Fruit fly (Drosophila melanogaster) whole organism, embryonic: Measurements from ENCODE around the gene Vha16-5.

Experiments used
- Antp ChIP-seq: fragments of 200-800 bp; sonication (Bioruptor generic); optimal IDR thresholded peaks from 3 replicates; lab custom pipeline; 2016; ENCODE audit warnings: missing biosample characterization, missing genetic modification characterization
- BtbVII ChIP-seq: fragments of 200-800 bp; sonication (Bioruptor generic); optimal IDR thresholded peaks from 3 replicates; lab custom pipeline; 2017; ENCODE audit warnings: missing biosample characterization, mild to moderate bottlenecking, missing genetic modification characterization
- CG10543 ChIP-seq: fragments of 200-800 bp; sonication (Bioruptor generic); optimal IDR thresholded peaks from 3 replicates; lab custom pipeline; 2017; ENCODE audit warnings: missing biosample characterization, mild to moderate bottlenecking, missing genetic modification characterization, moderate library complexity
- CG12769 ChIP-seq: fragments of 200-800 bp; sonication (Bioruptor generic); optimal IDR thresholded peaks from 2 replicates; lab custom pipeline; 2019; ENCODE audit warnings: missing biosample characterization, mild to moderate bottlenecking, missing genetic modification characterization, moderate library complexity
- CG13775 ChIP-seq: fragments of 200-800 bp; sonication (Bioruptor generic); optimal IDR thresholded peaks from 3 replicates; lab custom pipeline; 2017; ENCODE audit warnings: missing biosample characterization, mild to moderate bottlenecking, missing genetic modification characterization
- CG14050 ChIP-seq: fragments of 200-800 bp; sonication (Bioruptor generic); IDR thresholded peaks from 3 replicates; pipeline ENCODE4 v1.3.6; 2022; ENCODE audit warnings: missing biosample characterization, missing genetic modification characterization
- CG17186 ChIP-seq: fragments of 200-800 bp; sonication (Bioruptor generic); optimal IDR thresholded peaks from 3 replicates; lab custom pipeline; 2017; ENCODE audit warnings: missing biosample characterization, missing genetic modification reagents, missing genetic modification characterization
- CG17359 ChIP-seq: fragments of 200-800 bp; sonication (Bioruptor generic); optimal IDR thresholded peaks from 3 replicates; lab custom pipeline; 2018; ENCODE audit warnings: missing biosample characterization, mild to moderate bottlenecking, missing genetic modification characterization, moderate library complexity
- CG17612 ChIP-seq: fragments of 200-800 bp; sonication (Bioruptor generic); IDR thresholded peaks from 2 replicates; pipeline ENCODE4 v1.3.6; 2022; ENCODE audit warnings: missing biosample characterization, missing genetic modification characterization
- CG1832 ChIP-seq: fragments of 200-800 bp; sonication (Bioruptor generic); optimal IDR thresholded peaks from 2 replicates; lab custom pipeline; 2017; ENCODE audit warnings: missing biosample characterization, mild to moderate bottlenecking, missing genetic modification characterization, inconsistent platforms
- CG2116 ChIP-seq: fragments of 200-800 bp; sonication (Bioruptor generic); optimal IDR thresholded peaks from 3 replicates; lab custom pipeline; 2018; ENCODE audit warnings: missing biosample characterization, mild to moderate bottlenecking, missing genetic modification characterization
- CG2678 ChIP-seq: fragments of 200-800 bp; sonication (Bioruptor generic); optimal IDR thresholded peaks from 3 replicates; lab custom pipeline; 2019; ENCODE audit warnings: missing biosample characterization, mild to moderate bottlenecking, missing genetic modification characterization, moderate library complexity
- CG30431 ChIP-seq: fragments of 200-800 bp; sonication (Bioruptor generic); optimal IDR thresholded peaks from 2 replicates; lab custom pipeline; 2017; ENCODE audit warnings: missing biosample characterization, missing genetic modification characterization
- CG31388 ChIP-seq: fragments of 200-800 bp; sonication (Bioruptor generic); optimal IDR thresholded peaks from 2 replicates; lab custom pipeline; 2016; ENCODE audit warnings: missing biosample characterization, missing genetic modification characterization
- CG31441 ChIP-seq: fragments of 200-800 bp; sonication (Bioruptor generic); IDR thresholded peaks from 2 replicates; pipeline ENCODE4 v1.3.6; 2022; ENCODE audit warnings: missing biosample characterization, missing genetic modification characterization
- CG34422 ChIP-seq: fragments of 200-800 bp; sonication (Bioruptor generic); IDR thresholded peaks from 3 replicates; pipeline ENCODE4 v1.3.6; 2022; ENCODE audit warnings: missing biosample characterization, missing genetic modification characterization
- CG3995 ChIP-seq: fragments of 200-800 bp; sonication (Bioruptor generic); optimal IDR thresholded peaks from 3 replicates; lab custom pipeline; 2016; ENCODE audit warnings: missing biosample characterization, missing genetic modification characterization
- CG4282 ChIP-seq: fragments of 200-800 bp; sonication (Bioruptor generic); optimal IDR thresholded peaks from 2 replicates; lab custom pipeline; 2016; ENCODE audit warnings: missing biosample characterization, missing genetic modification characterization
- CG4360 ChIP-seq: fragments of 200-800 bp; sonication (Bioruptor generic); IDR thresholded peaks from 2 replicates; pipeline ENCODE4 v1.3.6; 2022; ENCODE audit warnings: missing biosample characterization, missing genetic modification characterization
- CG5180 ChIP-seq: fragments of 200-800 bp; sonication (Bioruptor generic); optimal IDR thresholded peaks from 3 replicates; lab custom pipeline; 2017; ENCODE audit warnings: missing biosample characterization, missing genetic modification characterization, mild to moderate bottlenecking, moderate library complexity, missing genetic modification reagents
- CG6854 ChIP-seq: fragments of 200-800 bp; sonication (Bioruptor generic); optimal IDR thresholded peaks from 3 replicates; lab custom pipeline; 2017; ENCODE audit warnings: missing biosample characterization, mild to moderate bottlenecking, missing genetic modification characterization
- CG7372 ChIP-seq: fragments of 200-800 bp; sonication (Bioruptor generic); IDR thresholded peaks from 2 replicates; pipeline ENCODE4 v1.3.6; 2022; ENCODE audit warnings: missing biosample characterization, missing genetic modification characterization
- CG7928 ChIP-seq: fragments of 200-800 bp; sonication (Bioruptor generic); optimal IDR thresholded peaks from 2 replicates; lab custom pipeline; 2017; ENCODE audit warnings: missing biosample characterization, mild to moderate bottlenecking, missing genetic modification characterization
- CG8089 ChIP-seq: fragments of 200-800 bp; sonication (Bioruptor generic); optimal IDR thresholded peaks from 3 replicates; lab custom pipeline; 2016; ENCODE audit warnings: missing biosample characterization, missing genetic modification characterization
- Dad ChIP-seq: fragments of 200-800 bp; sonication (Bioruptor generic); optimal IDR thresholded peaks from 3 replicates; lab custom pipeline; 2016; ENCODE audit warnings: missing biosample characterization, missing genetic modification characterization
- GATAe ChIP-seq: fragments of 200-800 bp; sonication (Bioruptor generic); conservative IDR thresholded peaks from 2 replicates; pipeline ENCODE4 v1.3.6; 2022; ENCODE audit warnings: missing biosample characterization, missing genetic modification characterization
- Hr51 ChIP-seq, 2 experiments: fragments of 200-800 bp; sonication (Bioruptor generic); optimal IDR thresholded peaks; 2 replicates in 1 of 2; 3 replicates in 1 of 2; lab custom pipeline; 2016 to 2018; ENCODE audit warnings: missing biosample characterization in 2 of 2, missing genetic modification characterization in 2 of 2, mild to moderate bottlenecking in 1 of 2, moderate library complexity in 1 of 2
- Hr78 ChIP-seq, 2 experiments: fragments of 200-800 bp in 1 of 2; fragments of >200 bp in 1 of 2; sonication (Bioruptor generic) in 1 of 2; optimal IDR thresholded peaks; 2 replicates each; lab custom pipeline; 2017 to 2019; ENCODE audit warnings: missing biosample characterization in 2 of 2, missing genetic modification characterization in 2 of 2, mild to moderate bottlenecking in 1 of 2, moderate library complexity in 1 of 2
- Lim3 ChIP-seq: fragments of 200-800 bp; sonication (Bioruptor generic); IDR thresholded peaks from 2 replicates; pipeline ENCODE4 v1.3.6; 2022; ENCODE audit warnings: missing biosample characterization, missing genetic modification characterization
- NC2α ChIP-seq: fragments of 200-800 bp; sonication (Bioruptor generic); optimal IDR thresholded peaks from 2 replicates; lab custom pipeline; 2016; ENCODE audit warnings: missing biosample characterization, missing genetic modification characterization
- Rfx ChIP-seq: fragments of 200-800 bp; sonication (Bioruptor generic); IDR thresholded peaks from 2 replicates; pipeline ENCODE4 v1.3.6; 2022; ENCODE audit warnings: missing biosample characterization, missing genetic modification characterization
- ash1 ChIP-seq: fragments of 200-800 bp; sonication (Bioruptor generic); optimal IDR thresholded peaks from 2 replicates; lab custom pipeline; 2018; ENCODE audit warnings: missing biosample characterization, mild to moderate bottlenecking, missing genetic modification characterization
- br ChIP-seq: fragments of >200 bp; optimal IDR thresholded peaks from 2 replicates; lab custom pipeline; 2017
- btn ChIP-seq: fragments of 200-800 bp; sonication (Bioruptor generic); optimal IDR thresholded peaks from 2 replicates; lab custom pipeline; 2016; ENCODE audit warnings: missing biosample characterization, missing genetic modification characterization
- chinmo ChIP-seq: fragments of 200-800 bp; sonication (Bioruptor generic); IDR thresholded peaks from 4 replicates; pipeline ENCODE4 v1.3.6; 2022; ENCODE audit warnings: missing biosample characterization, missing genetic modification characterization; ENCODE audit not compliant: partially characterized antibody
- crol ChIP-seq: fragments of 200-800 bp; sonication (Bioruptor generic); IDR thresholded peaks from 2 replicates; pipeline ENCODE4 v1.3.6; 2022; ENCODE audit warnings: missing biosample characterization, missing genetic modification characterization
- ewg ChIP-seq: fragments of 200-800 bp; sonication (Bioruptor generic); optimal IDR thresholded peaks from 3 replicates; lab custom pipeline; 2017; ENCODE audit warnings: mild to moderate bottlenecking, missing biosample characterization, missing genetic modification reagents, missing genetic modification characterization
- fd64A ChIP-seq: fragments of 200-800 bp; sonication (Bioruptor generic); optimal IDR thresholded peaks from 3 replicates; lab custom pipeline; 2018; ENCODE audit warnings: missing biosample characterization, mild to moderate bottlenecking, missing genetic modification characterization
- ftz-f1 ChIP-seq: fragments of 200-800 bp; sonication (Bioruptor generic); optimal IDR thresholded peaks from 2 replicates; lab custom pipeline; 2016; ENCODE audit warnings: missing biosample characterization, missing genetic modification characterization
- ham ChIP-seq: fragments of 200-800 bp; sonication (Bioruptor generic); IDR thresholded peaks from 2 replicates; pipeline ENCODE4 v1.3.6; 2022; ENCODE audit warnings: missing biosample characterization, missing genetic modification characterization
- ind ChIP-seq: fragments of 200-800 bp; sonication (Bioruptor generic); optimal IDR thresholded peaks from 3 replicates; lab custom pipeline; 2016; ENCODE audit warnings: missing biosample characterization, missing genetic modification characterization
- kay ChIP-seq: fragments of 200-800 bp; sonication (Bioruptor generic); optimal IDR thresholded peaks from 2 replicates; lab custom pipeline; 2016; ENCODE audit warnings: missing biosample characterization, missing genetic modification characterization
- lov ChIP-seq, 2 experiments: fragments of 200-800 bp in 1 of 2; fragments of >200 bp in 1 of 2; sonication (Bioruptor generic) in 1 of 2; IDR thresholded peaks in 1 of 2; optimal IDR thresholded peaks in 1 of 2; 2 replicates in 1 of 2; 3 replicates in 1 of 2; pipeline versions ENCODE4 v1.3.6 to Lab custom; 2017 to 2022; ENCODE audit warnings: missing biosample characterization in 1 of 2, missing genetic modification characterization in 1 of 2
- mam ChIP-seq: fragments of 200-800 bp; sonication (Bioruptor generic); optimal IDR thresholded peaks from 3 replicates; lab custom pipeline; 2016; ENCODE audit warnings: missing biosample characterization, missing genetic modification characterization
- nerfin-1 ChIP-seq: fragments of 200-800 bp; sonication (Bioruptor generic); optimal IDR thresholded peaks from 3 replicates; lab custom pipeline; 2019; ENCODE audit warnings: missing biosample characterization, mild to moderate bottlenecking, missing genetic modification characterization, moderate library complexity
- oc ChIP-seq: fragments of 200-800 bp; sonication (Bioruptor generic); optimal IDR thresholded peaks from 2 replicates; lab custom pipeline; 2018; ENCODE audit warnings: missing biosample characterization, mild to moderate bottlenecking, missing genetic modification characterization, moderate library complexity
- peb ChIP-seq: fragments of 200-800 bp; sonication (Bioruptor generic); IDR thresholded peaks from 2 replicates; pipeline ENCODE4 v1.3.6; 2022; ENCODE audit warnings: missing biosample characterization, missing genetic modification characterization
- scrt ChIP-seq: fragments of 200-800 bp; sonication (Bioruptor generic); optimal IDR thresholded peaks from 2 replicates; lab custom pipeline; 2018; ENCODE audit warnings: missing biosample characterization, mild to moderate bottlenecking, missing genetic modification characterization, moderate library complexity
- sisA ChIP-seq: fragments of 200-800 bp; sonication (Bioruptor generic); IDR thresholded peaks from 2 replicates; pipeline ENCODE4 v1.3.6; 2022; ENCODE audit warnings: missing biosample characterization, missing genetic modification characterization
- slp2 ChIP-seq: fragments of 200-800 bp; sonication (Bioruptor generic); optimal IDR thresholded peaks from 2 replicates; lab custom pipeline; 2016; ENCODE audit warnings: missing biosample characterization, missing genetic modification characterization
- sna ChIP-seq: fragments of 200-800 bp; sonication (Bioruptor generic); IDR thresholded peaks from 2 replicates; pipeline ENCODE4 v1.3.6; 2022; ENCODE audit warnings: missing biosample characterization, missing genetic modification characterization; ENCODE audit not compliant: partially characterized antibody
- unpg ChIP-seq: fragments of 200-800 bp; sonication (Bioruptor generic); optimal IDR thresholded peaks from 3 replicates; lab custom pipeline; 2018; ENCODE audit warnings: missing biosample characterization, mild to moderate bottlenecking, missing genetic modification characterization, moderate library complexity

Gene Vha16-5

DNA sequence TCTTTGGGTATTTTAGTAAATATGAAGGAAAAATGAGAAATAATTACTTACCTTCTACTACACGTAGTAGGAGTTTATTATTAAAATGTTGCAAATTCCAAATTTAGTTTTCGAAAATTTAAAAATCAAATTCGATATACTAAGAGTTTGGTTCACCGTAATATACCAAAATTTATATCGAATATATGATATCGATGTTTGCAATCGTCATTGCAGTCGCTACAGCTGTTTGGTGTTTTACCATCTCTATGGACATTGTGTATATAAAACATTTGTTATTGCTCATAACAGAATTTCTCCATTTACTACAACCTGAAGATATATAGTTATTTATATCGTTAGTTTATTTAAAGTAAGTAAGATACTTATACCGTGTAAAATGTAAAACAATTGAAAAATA lies 8.1 kb downstream of the Vha16-5 start, which contains the start of gene CG6443 (continued):
- TF ChIP-seq NC2α (GFP tag; lab: Kevin White, UChicago) (no peak), CG6854 (GFP tag; lab: Kevin White, UChicago) (no peak), chinmo (GFP tag; lab: Robert Waterston, UW) (0 out of 4 replicates have a peak, but pooled peaks have one; percentile 10), Rfx (no peak), oc (tag; lab: Kevin White, UChicago) (no peak), CG3995 (GFP tag; lab: Kevin White, UChicago) (no peak), CG17359 (tag; lab: Kevin White, UChicago) (no peak), Antp (GFP tag; lab: Kevin White, UChicago) (no peak), CG12769 (tag; lab: Kevin White, UChicago) (no peak), sisA (GFP tag; lab: Robert Waterston, UW) (no peak), CG34422 (no peak), BtbVII (no peak), slp2 (no peak), CG30431 (GFP tag; lab: Kevin White, UChicago) (no peak), crol (GFP tag; lab: Robert Waterston, UW) (no peak), peb (GFP tag; lab: Robert Waterston, UW) (no peak), CG4360 (GFP tag; lab: Robert Waterston, UW) (no peak), unpg (no peak), ftz-f1 (GFP tag; lab: Kevin White, UChicago) (no peak), CG5180 (GFP tag; lab: Kevin White, UChicago) (no peak), Dad (GFP tag; lab: Kevin White, UChicago) (no peak), CG31441 (GFP tag; lab: Robert Waterston, UW) (no peak), CG4282 (GFP tag; lab: Kevin White, UChicago) (no peak), ewg (no peak), lov (optimal IDR thresholded peaks at IDR 0.05; lab: Kevin White, UChicago) (no peak), lov (GFP tag; IDR thresholded peaks at IDR 0.05; lab: Robert Waterston, UW) (no peak), CG17186 (no peak), CG8089 (GFP tag; lab: Kevin White, UChicago) (no peak), mam (GFP tag; lab: Kevin White, UChicago) (no peak), br (lab: Kevin White, UChicago) (no peak), CG10543 (GFP tag; lab: Kevin White, UChicago) (no peak), CG13775 (GFP tag; lab: Kevin White, UChicago) (no peak), ham (GFP tag; lab: Robert Waterston, UW) (no peak), nerfin-1 (no peak), btn (GFP tag; lab: Kevin White, UChicago) (no peak), CG1832 (GFP tag; lab: Kevin White, UChicago) (no peak), CG31388 (no peak), GATAe (GFP tag; lab: Robert Waterston, UW) (no peak), CG7372 (no peak), Hr51 (GFP tag; optimal IDR thresholded peaks at IDR 0.05; lab: Kevin White, UChicago) (no peak), kay (no peak), sna (peak; percentile 88), Hr78 (GFP tag; optimal IDR thresholded peaks at IDR 0.05; lab: Kevin White, UChicago) (no peak), CG14050 (GFP tag; lab: Robert Waterston, UW) (no peak), fd64A (GFP tag; lab: Kevin White, UChicago) (no peak), CG2678 (tag; lab: Kevin White, UChicago) (no peak), ash1 (no peak), CG7928 (GFP tag; lab: Kevin White, UChicago) (no peak), ind (GFP tag; lab: Kevin White, UChicago) (no peak), scrt (GFP tag; lab: Kevin White, UChicago) (no peak), CG17612 (GFP tag; lab: Robert Waterston, UW) (no peak), CG2116 (GFP tag; lab: Kevin White, UChicago) (peak; percentile 73), Lim3 (GFP tag; lab: Robert Waterston, UW) (no peak)
